Worm (Caenorhabditis elegans) whole organism, L4/young adult: Measurements from ENCODE around the gene exc-5.

Source experiments
- W03F9.2 ChIP-seq: fragments of 150-350 bp; optimal IDR thresholded peaks from 2 replicates; lab custom pipeline; 2014; ENCODE audit warnings: missing biosample characterization, missing genetic modification characterization
- him-1 ChIP-seq: sonication (generic microtip); optimal IDR thresholded peaks from 2 replicates; lab custom pipeline; 2016; ENCODE audit warnings: missing genotype, missing genetic modification reagents, missing genetic modification characterization, missing compliant biosample characterization

- no peak for TF ChIP-seq him-1 (tag; lab: Kevin White, UChicago)
- no peak for TF ChIP-seq W03F9.2 (tag; lab: Kevin White, UChicago)
These were observed 34.4 kb upstream of the exc-5 start, which contains the start of gene col-118 for ce11 chrIV:8847918-8848317.
